Fruit fly (Drosophila melanogaster) whole organism, prepupa: Measurements from ENCODE around the gene Usf.

ENCODE experiments used
- Blimp-1 ChIP-seq: fragments of 200-800 bp; sonication (Bioruptor generic); optimal IDR thresholded peaks from 3 replicates; lab custom pipeline; 2017; ENCODE audit warnings: missing biosample characterization, missing genetic modification characterization, mild to moderate bottlenecking, moderate library complexity, missing genetic modification reagents
- CG10631 ChIP-seq: fragments of 200-800 bp; sonication (Bioruptor generic); optimal IDR thresholded peaks from 2 replicates; lab custom pipeline; 2016; ENCODE audit warnings: missing biosample characterization, missing genetic modification characterization
- CG10669 ChIP-seq: fragments of 200-800 bp; sonication (Bioruptor generic); optimal IDR thresholded peaks from 3 replicates; lab custom pipeline; 2018; ENCODE audit warnings: missing biosample characterization, mild to moderate bottlenecking, missing genetic modification characterization, moderate library complexity
- CG15336 ChIP-seq: fragments of 200-800 bp; sonication (Bioruptor generic); IDR thresholded peaks from 2 replicates; pipeline ENCODE4 v1.3.6; 2022; ENCODE audit warnings: missing biosample characterization, missing genetic modification characterization
- CG1621 ChIP-seq: fragments of 200-800 bp; sonication (Bioruptor generic); optimal IDR thresholded peaks from 3 replicates; lab custom pipeline; 2018; ENCODE audit warnings: missing biosample characterization, mild to moderate bottlenecking, missing genetic modification characterization
- CG3032 ChIP-seq: fragments of 200-800 bp; optimal IDR thresholded peaks from 2 replicates; lab custom pipeline; 2019; ENCODE audit warnings: missing biosample characterization, mild to moderate bottlenecking, missing genetic modification characterization, moderate library complexity
- CG31627 ChIP-seq: fragments of 200-800 bp; sonication (Bioruptor generic); optimal IDR thresholded peaks from 3 replicates; lab custom pipeline; 2016; ENCODE audit warnings: missing biosample characterization, missing genetic modification characterization
- CG32006 ChIP-seq: fragments of 200-800 bp; sonication (Bioruptor generic); optimal IDR thresholded peaks from 3 replicates; lab custom pipeline; 2017; ENCODE audit warnings: missing biosample characterization, mild to moderate bottlenecking, missing genetic modification characterization
- CG3919 ChIP-seq: fragments of 200-800 bp; sonication (Bioruptor generic); optimal IDR thresholded peaks from 3 replicates; lab custom pipeline; 2016; ENCODE audit warnings: missing biosample characterization, missing genetic modification characterization
- CG4318 ChIP-seq: fragments of 200-800 bp; sonication (Bioruptor generic); optimal IDR thresholded peaks from 3 replicates; lab custom pipeline; 2017; ENCODE audit warnings: missing biosample characterization, mild to moderate bottlenecking, missing genetic modification characterization
- CG6163 ChIP-seq: fragments of 200-800 bp; sonication (Bioruptor generic); IDR thresholded peaks from 3 replicates; pipeline ENCODE4 v1.3.6; 2022; ENCODE audit warnings: missing biosample characterization, missing genetic modification characterization
- CG8119 ChIP-seq: fragments of 200-800 bp; sonication (Bioruptor generic); IDR thresholded peaks from 3 replicates; pipeline ENCODE4 v1.3.6; 2022; ENCODE audit warnings: missing biosample characterization, missing genetic modification characterization
- CG8632 ChIP-seq: fragments of 200-800 bp; sonication (Bioruptor generic); optimal IDR thresholded peaks from 3 replicates; lab custom pipeline; 2016; ENCODE audit warnings: missing biosample characterization, missing genetic modification characterization
- Eip78C ChIP-seq: fragments of 200-800 bp; sonication (Bioruptor generic); peaks from one replicate; lab custom pipeline; 2016; ENCODE audit warnings: missing biosample characterization, missing genetic modification characterization
- Ets21C ChIP-seq: fragments of 200-800 bp; sonication (Bioruptor generic); optimal IDR thresholded peaks from 3 replicates; lab custom pipeline; 2016; ENCODE audit warnings: missing biosample characterization, missing genetic modification characterization
- Hr38 ChIP-seq: sonication (Bioruptor generic); optimal IDR thresholded peaks from 2 replicates; lab custom pipeline; 2016; ENCODE audit warnings: missing biosample characterization, missing genetic modification characterization
- Hr4 ChIP-seq: fragments of 200-800 bp; sonication (Bioruptor generic); optimal IDR thresholded peaks from 3 replicates; lab custom pipeline; 2016; ENCODE audit warnings: missing biosample characterization, missing genetic modification characterization
- Lpt ChIP-seq: fragments of 200-800 bp; sonication (Bioruptor generic); optimal IDR thresholded peaks from 3 replicates; lab custom pipeline; 2016; ENCODE audit warnings: missing biosample characterization, missing genetic modification characterization
- Smox ChIP-seq: fragments of 200-800 bp; sonication (Bioruptor generic); optimal IDR thresholded peaks from 3 replicates; lab custom pipeline; 2016; ENCODE audit warnings: missing biosample characterization, missing genetic modification characterization
- Sox102F ChIP-seq: fragments of 200-800 bp; sonication (Bioruptor generic); optimal IDR thresholded peaks from 2 replicates; lab custom pipeline; 2016; ENCODE audit warnings: missing biosample characterization, mild to moderate bottlenecking, missing genetic modification characterization
- Sox15 ChIP-seq: fragments of 200-800 bp; sonication (Bioruptor generic); optimal IDR thresholded peaks from 3 replicates; lab custom pipeline; 2016; ENCODE audit warnings: missing biosample characterization, missing genetic modification characterization
- achi ChIP-seq: fragments of 200-800 bp; sonication (Bioruptor generic); optimal IDR thresholded peaks from 3 replicates; lab custom pipeline; 2016; ENCODE audit warnings: missing biosample characterization, missing genetic modification characterization
- acj6 ChIP-seq: fragments of 200-800 bp; sonication (Bioruptor generic); optimal IDR thresholded peaks from 3 replicates; lab custom pipeline; 2016; ENCODE audit warnings: missing biosample characterization, missing genetic modification characterization
- cyc ChIP-seq: fragments of 200-800 bp; sonication (Bioruptor generic); optimal IDR thresholded peaks from 3 replicates; lab custom pipeline; 2016; ENCODE audit warnings: missing biosample characterization, missing genetic modification characterization
- dac ChIP-seq: fragments of 200-800 bp; sonication (Bioruptor generic); optimal IDR thresholded peaks from 2 replicates; lab custom pipeline; 2017; ENCODE audit warnings: missing biosample characterization, mild to moderate bottlenecking, missing genetic modification characterization
- dsx ChIP-seq: fragments of 200-800 bp; optimal IDR thresholded peaks from 3 replicates; lab custom pipeline; 2019; ENCODE audit warnings: missing biosample characterization, mild to moderate bottlenecking, missing genetic modification characterization, moderate library complexity; ENCODE audit not compliant: poor library complexity, severe bottlenecking
- eg ChIP-seq: fragments of 200-800 bp; sonication (Bioruptor generic); IDR thresholded peaks from 3 replicates; pipeline ENCODE4 v1.3.6; 2022; ENCODE audit warnings: missing biosample characterization, missing genetic modification characterization
- esn ChIP-seq: fragments of 200-800 bp; sonication (Bioruptor generic); optimal IDR thresholded peaks from 2 replicates; lab custom pipeline; 2016; ENCODE audit warnings: missing biosample characterization, mild to moderate bottlenecking, missing genetic modification characterization, moderate library complexity
- fd59A ChIP-seq: fragments of 200-800 bp; sonication (Bioruptor generic); optimal IDR thresholded peaks from 2 replicates; lab custom pipeline; 2017; ENCODE audit warnings: missing biosample characterization, mild to moderate bottlenecking, missing genetic modification characterization, missing genetic modification reagents
- fd85E ChIP-seq: fragments of 200-800 bp; sonication (Bioruptor generic); optimal IDR thresholded peaks from 3 replicates; lab custom pipeline; 2016; ENCODE audit warnings: missing biosample characterization, missing genetic modification characterization
- spab ChIP-seq: fragments of 200-800 bp; sonication (Bioruptor generic); optimal IDR thresholded peaks from 2 replicates; lab custom pipeline; 2017; ENCODE audit warnings: missing biosample characterization, mild to moderate bottlenecking, missing genetic modification characterization, missing genetic modification reagents
- ss ChIP-seq, 2 experiments: fragments of 200-800 bp; sonication (Bioruptor generic); optimal IDR thresholded peaks; 2 replicates in 1 of 2; 3 replicates in 1 of 2; lab custom pipeline; 2017 to 2018; ENCODE audit warnings: mild to moderate bottlenecking in 2 of 2, missing biosample characterization in 2 of 2, missing genetic modification characterization in 2 of 2, moderate library complexity in 1 of 2

The Usf gene

dm6 chrX:4589951-4590771, 41.6 kb upstream of the Usf start (continued):
- peak; percentile 86 for TF ChIP-seq spab (GFP tag; lab: Kevin White, UChicago)
- peak; percentile 90 for TF ChIP-seq CG8632 (GFP tag; lab: Kevin White, UChicago)
- peak; percentile 79 for TF ChIP-seq Ets21C (GFP tag; lab: Kevin White, UChicago)
- TF ChIP-seq Sox102F (GFP tag; lab: Kevin White, UChicago), result peak; percentile 47
- peak; percentile 96 for TF ChIP-seq Sox15 (GFP tag; lab: Kevin White, UChicago)
- peak; percentile 83 for TF ChIP-seq cyc (GFP tag; lab: Kevin White, UChicago)
- peak; percentile 95 for TF ChIP-seq CG3919 (GFP tag; lab: Kevin White, UChicago)
- TF ChIP-seq CG10631 (GFP tag; lab: Kevin White, UChicago), result peak; percentile 93
- peak; percentile 92 for TF ChIP-seq achi (GFP tag; lab: Kevin White, UChicago)
- TF ChIP-seq CG10669 (GFP tag; lab: Kevin White, UChicago), result peak; percentile 90
- peak; percentile 98 for TF ChIP-seq CG6163 (GFP tag; lab: Robert Waterston, UW)
- peak; percentile 78 for TF ChIP-seq Blimp-1 (GFP tag; lab: Kevin White, UChicago)
- TF ChIP-seq Smox, result peak; percentile 67
- TF ChIP-seq, all 60 proteins: peak for 58

- TF ChIP-seq dsx (GFP tag; lab: Kevin White, UChicago), result no peak
- TF ChIP-seq CG3032 (tag; lab: Kevin White, UChicago), result no peak
- no peak for TF ChIP-seq eg (GFP tag; lab: Robert Waterston, UW)
- no peak for TF ChIP-seq acj6
- no peak for TF ChIP-seq fd85E
- no peak for TF ChIP-seq ss (GFP tag; optimal IDR thresholded peaks at IDR 0.05; lab: Kevin White, UChicago)
- no peak for TF ChIP-seq Hr38
- TF ChIP-seq dac (GFP tag; lab: Kevin White, UChicago), result no peak
- TF ChIP-seq CG1621 (tag; lab: Kevin White, UChicago), result no peak
- TF ChIP-seq achi (GFP tag; lab: Kevin White, UChicago), result no peak
- no peak for TF ChIP-seq Eip78C
- TF ChIP-seq cyc (GFP tag; lab: Kevin White, UChicago), result no peak
- no peak for TF ChIP-seq esn (GFP tag; lab: Kevin White, UChicago)
- no peak for TF ChIP-seq Sox15 (GFP tag; lab: Kevin White, UChicago)
These were observed 40.4 kb upstream of the Usf start for dm6 chrX:4588981-4589380.

dm6 chrX:4587584-4587983, 39.0 kb upstream of the Usf start:
- TF ChIP-seq CG8119 (GFP tag; lab: Robert Waterston, UW), result no peak
- no peak for TF ChIP-seq Ets21C (GFP tag; lab: Kevin White, UChicago)

- TF ChIP-seq Lpt (no peak), Hr4 (GFP tag; lab: Kevin White, UChicago) (peak; percentile 16), CG1621 (tag; lab: Kevin White, UChicago) (no peak), CG15336 (peak; percentile 74), CG31627 (no peak), CG6163 (GFP tag; lab: Robert Waterston, UW) (peak; percentile 45; the same call in 1 of the 3 replicates), fd59A (GFP tag; lab: Kevin White, UChicago) (no peak), CG32006 (GFP tag; lab: Kevin White, UChicago) (peak; percentile 56), CG8119 (GFP tag; lab: Robert Waterston, UW) (peak; percentile 67), CG4318 (GFP tag; lab: Kevin White, UChicago) (peak; percentile 7), eg (GFP tag; lab: Robert Waterston, UW) (peak; percentile 48; the same call in 1 of the 3 replicates), Eip78C (peak; percentile 57)
These were observed 33.8 kb upstream of the Usf start for dm6 chrX:4582422-4582821.
